Worm (Caenorhabditis elegans): ENCODE measurements around the gene plr-1.

The plr-1 gene

ce11 chrIII:11459041-11459440 lies 2.4 kb downstream of the plr-1 start:
- TF ChIP-seq tbx-37 (GFP tag; conservative IDR thresholded peaks at IDR 0.05) (no peak), aly-1 (tag; optimal IDR thresholded peaks at IDR 0.05) (no peak), ama-1 (optimal IDR thresholded peaks at IDR 0.05) (no peak), hmbx-1 (tag; optimal IDR thresholded peaks at IDR 0.05) (no peak), F13C5.2 (tag; optimal IDR thresholded peaks at IDR 0.05) (no peak), tbx-11 (GFP tag; IDR thresholded peaks at IDR 0.05) (no peak), hmg-4 (GFP tag; optimal IDR thresholded peaks at IDR 0.05) (no peak), ets-7 (tag; optimal IDR thresholded peaks at IDR 0.05) (no peak), ceh-36 (tag; optimal IDR thresholded peaks at IDR 0.05) (no peak), scrt-1 (GFP tag; IDR thresholded peaks at IDR 0.05) (no peak), flt-1 (GFP tag; IDR thresholded peaks at IDR 0.05) (no peak), ceh-13 (GFP tag; optimal IDR thresholded peaks at IDR 0.05) (no peak)

DNA sequence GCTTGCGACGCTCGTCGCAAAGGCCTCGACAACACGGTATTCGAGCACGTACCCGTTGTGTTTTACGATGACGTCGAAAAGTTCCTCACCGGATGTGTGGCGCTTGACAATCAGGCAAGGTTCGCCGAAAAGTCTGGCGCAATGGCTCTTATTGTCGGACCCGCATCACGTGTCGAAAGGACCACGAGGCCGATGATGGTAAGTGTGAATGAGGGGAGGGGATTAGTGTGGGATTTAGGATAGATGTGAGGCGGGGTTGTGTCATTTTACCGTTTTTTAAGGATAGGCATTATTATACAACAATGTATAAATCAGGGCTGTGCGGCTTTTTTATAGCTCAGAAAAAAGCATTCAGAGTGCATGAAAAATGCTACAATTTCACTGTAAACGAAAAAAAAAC lies 3.1 kb downstream of the plr-1 start:
- TF ChIP-seq ceh-36 (tag; optimal IDR thresholded peaks at IDR 0.05) (peak; percentile 75), F13C5.2 (tag; optimal IDR thresholded peaks at IDR 0.05) (no peak)

DNA sequence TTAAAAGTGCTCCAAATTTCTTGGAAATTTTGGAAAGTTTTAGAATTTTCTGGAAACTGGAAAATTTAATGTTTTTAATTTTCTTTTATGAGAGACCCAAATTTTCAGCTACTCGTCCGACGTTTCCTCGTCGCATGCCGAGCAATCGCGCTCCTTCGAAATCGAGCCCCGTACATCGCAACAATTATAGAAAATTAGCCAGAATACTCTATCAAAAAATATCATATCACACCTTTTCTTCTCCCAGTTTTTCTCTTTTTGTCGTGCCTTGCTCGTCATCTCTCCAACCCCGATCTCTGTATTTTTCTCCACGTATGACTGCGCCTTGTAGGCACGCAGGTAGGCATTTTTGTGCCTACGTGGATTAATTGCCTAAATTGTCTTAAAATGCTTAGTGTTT lies 5.7 kb downstream of the plr-1 start:
- TF ChIP-seq flt-1 (GFP tag; IDR thresholded peaks at IDR 0.05): no peak
- no peak for TF ChIP-seq hnd-1 (tag; optimal IDR thresholded peaks at IDR 0.05)
- TF ChIP-seq ceh-13 (GFP tag; optimal IDR thresholded peaks at IDR 0.05): no peak
- TF ChIP-seq B0310.2 (tag; optimal IDR thresholded peaks at IDR 0.05): no peak
- no peak for TF ChIP-seq ets-7 (tag; optimal IDR thresholded peaks at IDR 0.05)
- TF ChIP-seq F13C5.2 (tag; optimal IDR thresholded peaks at IDR 0.05): no peak
- TF ChIP-seq ceh-36 (tag; optimal IDR thresholded peaks at IDR 0.05): no peak

DNA sequence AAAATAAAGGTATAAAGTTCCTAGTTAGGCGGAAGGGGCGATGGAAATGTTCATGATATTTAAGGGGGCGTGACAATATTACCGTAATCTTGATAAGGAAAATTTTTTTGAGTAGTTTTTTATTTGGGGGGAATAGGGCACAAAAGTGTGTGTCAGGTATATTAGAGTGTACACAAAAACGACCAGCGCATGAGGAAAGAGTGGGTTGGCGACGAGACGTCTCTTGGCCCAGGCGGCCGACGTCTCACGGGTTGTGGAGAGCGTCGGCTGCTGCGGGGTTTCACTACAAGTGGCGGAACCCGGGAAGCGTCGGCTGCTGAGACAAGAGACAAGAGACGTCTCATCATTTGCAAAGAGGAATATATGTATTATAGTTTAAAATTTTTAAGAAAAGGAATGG lies 7.0 kb downstream of the plr-1 start:
- TF ChIP-seq tbx-11 (GFP tag; IDR thresholded peaks at IDR 0.05) (0 out of 2 replicates have a peak, but pooled peaks have one; percentile 15), pes-1 (GFP tag; IDR thresholded peaks at IDR 0.05) (0 out of 2 replicates have a peak, but pooled peaks have one; percentile 31), sea-1 (GFP tag; conservative IDR thresholded peaks at IDR 0.05) (0 out of 2 replicates have a peak, but pooled peaks have one; percentile 33), hnd-1 (tag; optimal IDR thresholded peaks at IDR 0.05) (no peak)

DNA sequence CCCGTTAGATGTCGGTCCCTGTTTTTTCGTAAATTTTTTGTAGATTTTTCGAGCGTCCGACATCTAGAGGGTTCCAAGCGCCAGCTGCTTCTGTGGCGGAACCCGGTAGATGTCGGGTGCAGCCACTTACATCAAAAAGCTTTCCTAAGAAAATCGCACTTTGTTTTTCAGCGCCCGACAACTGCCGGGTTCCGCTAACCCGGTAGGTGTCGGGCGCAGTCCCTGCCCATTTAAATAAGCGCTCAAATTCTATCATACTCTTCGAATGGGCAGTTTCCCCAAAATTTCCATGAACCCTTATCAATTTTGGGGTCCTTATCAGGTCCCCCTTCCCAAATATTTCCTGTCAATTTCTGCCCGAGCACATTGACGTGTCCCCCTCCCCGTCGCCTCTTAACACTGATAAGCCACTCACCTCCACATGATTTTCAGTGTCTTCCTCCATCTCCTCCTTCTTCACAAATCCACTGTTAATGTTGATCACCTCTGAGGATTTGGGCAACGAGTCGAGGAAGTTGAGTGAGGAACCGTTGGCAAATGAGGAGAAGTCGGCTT lies 8.8 kb downstream of the plr-1 start:
- TF ChIP-seq pes-1 (GFP tag; IDR thresholded peaks at IDR 0.05) (0 out of 2 replicates have a peak, but pooled peaks have one; percentile 41), tra-4 (tag; optimal IDR thresholded peaks at IDR 0.05) (no peak), hmbx-1 (tag; optimal IDR thresholded peaks at IDR 0.05) (no peak), hnd-1 (tag; optimal IDR thresholded peaks at IDR 0.05) (no peak), ama-1 (optimal IDR thresholded peaks at IDR 0.05) (no peak), tbx-37 (GFP tag; conservative IDR thresholded peaks at IDR 0.05) (no peak), ets-7 (tag; optimal IDR thresholded peaks at IDR 0.05) (no peak), ceh-36 (tag; optimal IDR thresholded peaks at IDR 0.05) (no peak), scrt-1 (GFP tag; IDR thresholded peaks at IDR 0.05) (no peak)

- peak; percentile 54 for TF ChIP-seq aly-1 (tag; optimal IDR thresholded peaks at IDR 0.05)
- no peak for TF ChIP-seq ceh-36 (tag; optimal IDR thresholded peaks at IDR 0.05)
- no peak for TF ChIP-seq flt-1 (GFP tag; IDR thresholded peaks at IDR 0.05)
- no peak for TF ChIP-seq B0310.2 (tag; optimal IDR thresholded peaks at IDR 0.05)
- no peak for TF ChIP-seq hmg-4 (GFP tag; optimal IDR thresholded peaks at IDR 0.05)
Observed at ce11 chrIII:11466420-11467188, 9.9 kb downstream of the plr-1 start.

ce11 chrIII:11467631-11468481 lies 11.2 kb downstream of the plr-1 start:
- TF ChIP-seq hmg-4 (GFP tag; optimal IDR thresholded peaks at IDR 0.05) (peak; percentile 35), aly-1 (tag; optimal IDR thresholded peaks at IDR 0.05) (no peak), scrt-1 (GFP tag; IDR thresholded peaks at IDR 0.05) (0 out of 2 replicates have a peak, but pooled peaks have one; percentile 31), sea-1 (GFP tag; conservative IDR thresholded peaks at IDR 0.05) (0 out of 2 replicates have a peak, but pooled peaks have one; percentile 17)

DNA sequence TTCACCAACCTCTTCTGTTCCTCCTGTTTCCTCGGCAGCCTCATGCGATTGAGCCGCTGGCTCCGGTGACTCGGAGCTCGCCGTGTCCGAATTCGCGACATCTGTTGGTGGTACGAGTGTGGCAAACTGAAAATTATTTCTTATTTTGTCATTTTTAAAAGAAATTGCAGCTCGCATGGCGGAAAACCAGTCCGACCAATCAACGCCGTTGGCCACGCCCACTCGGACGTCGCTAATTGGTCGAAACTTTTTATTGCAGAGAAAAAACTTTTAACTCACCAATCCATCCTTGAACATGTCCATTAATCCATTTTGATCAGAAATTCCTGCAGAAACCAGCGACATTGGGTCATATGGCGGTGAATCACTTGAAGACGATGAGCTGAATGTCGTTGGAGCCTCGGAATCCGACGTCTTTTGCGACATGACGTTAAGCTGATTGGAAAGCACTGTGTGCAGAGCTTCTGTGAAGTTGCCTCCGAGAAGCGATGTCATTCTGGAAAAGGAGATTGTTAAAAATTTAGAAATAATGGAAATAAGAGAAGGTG lies 13.7 kb downstream of the plr-1 start, which contains the start of gene bed-2:
bed-2 (minus strand) TSS at position 498 of the 548 bp plus-strand sequence.
- TF ChIP-seq ceh-36 (tag; optimal IDR thresholded peaks at IDR 0.05): no peak

All from whole organism, early embryonic.